Fruit fly (Drosophila melanogaster): ENCODE results near the gene CG12025.

Gene CG12025

dm6 chr3L:1853277-1853676, 12.0 kb upstream of the CG12025 start:
- no peak for TF ChIP-seq cic (GFP tag; optimal IDR thresholded peaks at IDR 0.05)
- no peak for TF ChIP-seq CG7045 (GFP tag; optimal IDR thresholded peaks at IDR 0.05)
- TF ChIP-seq CG33017 (tag; optimal IDR thresholded peaks at IDR 0.05): no peak
- no peak for TF ChIP-seq ovo (GFP tag; optimal IDR thresholded peaks at IDR 0.05)
- no peak for TF ChIP-seq toe (GFP tag; optimal IDR thresholded peaks at IDR 0.05)
- no peak for TF ChIP-seq CG1620 (GFP tag; optimal IDR thresholded peaks at IDR 0.05)
- no peak for TF ChIP-seq pad (GFP tag; optimal IDR thresholded peaks at IDR 0.05)
- TF ChIP-seq Hr96 (GFP tag; optimal IDR thresholded peaks at IDR 0.05): no peak
- TF ChIP-seq CG11617 (GFP tag; optimal IDR thresholded peaks at IDR 0.05): no peak
- no peak for TF ChIP-seq kay (GFP tag; ENCODE audit: borderline replicate concordance)
- TF ChIP-seq Clk (GFP tag; optimal IDR thresholded peaks at IDR 0.05): no peak
- TF ChIP-seq CG7101 (tag; optimal IDR thresholded peaks at IDR 0.05): no peak
- no peak for TF ChIP-seq cnc (optimal IDR thresholded peaks at IDR 0.05)
- TF ChIP-seq Crg-1 (GFP tag; optimal IDR thresholded peaks at IDR 0.05): no peak
- no peak for TF ChIP-seq tj (GFP tag; optimal IDR thresholded peaks at IDR 0.05)
- no peak for TF ChIP-seq CG14711 (tag; optimal IDR thresholded peaks at IDR 0.05)
- no peak for TF ChIP-seq bab1 (GFP tag; optimal IDR thresholded peaks at IDR 0.05)
- TF ChIP-seq CG5204 (GFP tag; optimal IDR thresholded peaks at IDR 0.05): no peak

- TF ChIP-seq pad (GFP tag; optimal IDR thresholded peaks at IDR 0.05) (no peak), CG5204 (GFP tag; optimal IDR thresholded peaks at IDR 0.05) (no peak), kay (GFP tag; ENCODE audit: borderline replicate concordance) (no peak), cic (GFP tag; optimal IDR thresholded peaks at IDR 0.05) (no peak), CG12768 (GFP tag; optimal IDR thresholded peaks at IDR 0.05) (no peak), CG33017 (tag; optimal IDR thresholded peaks at IDR 0.05) (no peak), CG7101 (tag; optimal IDR thresholded peaks at IDR 0.05) (no peak), cnc (optimal IDR thresholded peaks at IDR 0.05) (no peak), Clk (GFP tag; optimal IDR thresholded peaks at IDR 0.05) (no peak), Crg-1 (GFP tag; optimal IDR thresholded peaks at IDR 0.05) (no peak), CG1620 (GFP tag; optimal IDR thresholded peaks at IDR 0.05) (no peak)
Observed at dm6 chr3L:1855491-1855890, 9.7 kb upstream of the CG12025 start, which contains the start of gene CNMa. Gene CNMa, minus strand, starts transcription at chr3L:1855591.

DNA sequence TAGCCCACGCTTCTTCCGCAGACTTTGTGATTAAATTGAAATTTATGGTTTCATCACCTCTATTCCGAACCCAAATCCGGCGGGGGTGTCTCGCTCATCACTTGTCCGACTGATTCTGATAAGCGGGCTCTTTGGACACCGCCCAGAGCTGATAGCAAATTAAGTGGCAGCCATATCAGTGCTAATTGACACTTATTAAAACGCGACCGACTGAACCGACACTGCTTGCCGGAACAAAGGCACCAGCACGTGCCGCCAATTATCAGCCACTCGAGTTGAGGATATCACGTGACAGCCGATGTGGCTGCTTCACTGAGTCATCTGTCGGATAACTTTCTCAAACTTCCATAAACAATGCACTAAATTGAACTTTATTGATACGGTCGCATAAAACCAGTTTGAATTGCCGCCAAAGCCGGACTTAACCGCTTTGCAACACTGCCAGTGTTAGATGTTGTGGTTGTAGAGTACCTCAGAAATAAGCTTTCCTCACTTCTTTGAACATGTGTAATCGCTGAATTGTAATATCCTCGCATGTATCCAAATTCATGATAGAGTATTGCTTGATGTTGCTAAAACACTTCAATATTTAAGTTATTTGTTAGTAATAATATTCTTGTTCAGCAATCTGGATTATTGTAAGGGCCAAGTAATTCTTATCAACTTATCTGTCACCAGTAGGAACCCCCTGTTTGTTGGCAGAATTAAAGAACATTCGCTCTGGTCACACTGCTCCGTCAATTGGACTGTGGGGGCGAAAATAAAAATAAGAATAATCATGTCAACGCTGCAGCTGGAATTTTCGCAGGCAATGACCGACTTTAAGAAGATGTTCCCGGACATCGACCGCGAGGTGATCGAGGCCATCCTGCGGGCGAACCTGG, 8.5 kb upstream of the CG12025 start, which contains the start of gene CG12024:
Gene CG12024 (plus strand): TSS at position 699 of the 884 bp plus-strand sequence.
- TF ChIP-seq toe (GFP tag; optimal IDR thresholded peaks at IDR 0.05) (peak; percentile 78), CG33017 (tag; optimal IDR thresholded peaks at IDR 0.05) (peak; percentile 25), bab1 (GFP tag; optimal IDR thresholded peaks at IDR 0.05) (peak; percentile 76), CG5204 (GFP tag; optimal IDR thresholded peaks at IDR 0.05) (peak; percentile 85), CG7045 (GFP tag; optimal IDR thresholded peaks at IDR 0.05) (peak; percentile 63), Mnt (GFP tag; optimal IDR thresholded peaks at IDR 0.05) (peak; percentile 64), Clk (GFP tag; optimal IDR thresholded peaks at IDR 0.05) (peak; percentile 68), cnc (optimal IDR thresholded peaks at IDR 0.05) (no peak), CG1620 (GFP tag; optimal IDR thresholded peaks at IDR 0.05) (peak; percentile 81), cic (GFP tag; optimal IDR thresholded peaks at IDR 0.05) (peak; percentile 37), tj (GFP tag; optimal IDR thresholded peaks at IDR 0.05) (peak; percentile 52), CG11617 (GFP tag; optimal IDR thresholded peaks at IDR 0.05) (peak; percentile 66), CG14711 (tag; optimal IDR thresholded peaks at IDR 0.05) (peak; percentile 75), CG7101 (tag; optimal IDR thresholded peaks at IDR 0.05) (peak; percentile 73), Hr96 (GFP tag; optimal IDR thresholded peaks at IDR 0.05) (peak; percentile 81), pad (GFP tag; optimal IDR thresholded peaks at IDR 0.05) (peak; percentile 67), kay (GFP tag; ENCODE audit: borderline replicate concordance) (peak; percentile 79), ovo (GFP tag; optimal IDR thresholded peaks at IDR 0.05) (peak; percentile 49), Crg-1 (GFP tag; optimal IDR thresholded peaks at IDR 0.05) (peak; percentile 90), CG12768 (GFP tag; optimal IDR thresholded peaks at IDR 0.05) (peak; percentile 79)

DNA sequence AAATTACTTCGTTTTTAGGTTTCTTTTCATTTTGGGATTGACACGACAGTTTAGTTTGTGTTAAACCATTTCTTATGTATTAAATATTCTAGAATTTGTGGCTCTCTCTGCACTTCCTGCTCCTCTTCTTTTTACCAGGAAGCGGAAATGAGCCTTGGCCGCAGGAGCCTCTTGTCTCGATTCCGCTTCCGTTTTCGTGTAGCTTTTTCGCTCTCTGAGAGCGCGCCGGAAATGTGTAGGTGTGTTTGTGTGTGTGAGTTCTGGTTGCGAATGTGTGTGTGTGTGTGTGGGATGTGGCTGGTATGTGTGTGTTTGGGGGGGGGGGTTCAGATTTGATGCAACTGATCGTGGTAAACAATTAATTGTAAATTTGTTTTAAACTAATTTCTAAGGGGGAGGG, 5.7 kb upstream of the CG12025 start:
- TF ChIP-seq CG11617 (GFP tag; optimal IDR thresholded peaks at IDR 0.05) (peak; percentile 19), CG12768 (GFP tag; optimal IDR thresholded peaks at IDR 0.05) (no peak)

DNA sequence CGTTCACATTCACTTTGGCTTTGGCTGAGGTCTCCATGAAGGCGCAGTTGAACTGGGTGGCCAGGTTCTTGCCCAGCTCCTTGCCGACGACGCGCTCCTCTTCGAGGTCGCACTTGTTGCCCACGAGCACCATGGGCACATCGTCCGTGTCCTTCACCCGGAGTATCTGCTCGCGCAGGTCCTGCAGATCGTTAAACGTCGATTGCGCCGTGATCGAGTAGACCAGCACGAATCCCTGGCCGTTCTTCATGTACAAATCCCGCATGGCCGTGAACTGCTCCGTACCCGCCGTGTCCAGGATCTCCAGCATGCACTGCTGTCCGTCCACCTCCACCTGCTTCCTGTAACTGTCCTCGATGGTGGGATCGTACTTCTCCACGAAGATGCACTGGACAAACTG, 4.5 kb upstream of the CG12025 start:
- TF ChIP-seq toe (GFP tag; optimal IDR thresholded peaks at IDR 0.05) (no peak), cic (GFP tag; optimal IDR thresholded peaks at IDR 0.05) (no peak), CG14711 (tag; optimal IDR thresholded peaks at IDR 0.05) (no peak), cnc (optimal IDR thresholded peaks at IDR 0.05) (no peak), CG11617 (GFP tag; optimal IDR thresholded peaks at IDR 0.05) (no peak), CG12768 (GFP tag; optimal IDR thresholded peaks at IDR 0.05) (no peak), Mnt (GFP tag; optimal IDR thresholded peaks at IDR 0.05) (no peak), CG33017 (tag; optimal IDR thresholded peaks at IDR 0.05) (no peak)

- no peak for TF ChIP-seq Crg-1 (GFP tag; optimal IDR thresholded peaks at IDR 0.05)
- TF ChIP-seq CG33017 (tag; optimal IDR thresholded peaks at IDR 0.05): no peak
- peak; percentile 37 for TF ChIP-seq bab1 (GFP tag; optimal IDR thresholded peaks at IDR 0.05)
- peak; percentile 22 for TF ChIP-seq CG12768 (GFP tag; optimal IDR thresholded peaks at IDR 0.05)
- no peak for TF ChIP-seq CG11617 (GFP tag; optimal IDR thresholded peaks at IDR 0.05)
- no peak for TF ChIP-seq CG5204 (GFP tag; optimal IDR thresholded peaks at IDR 0.05)
- peak; percentile 13 for TF ChIP-seq cic (GFP tag; optimal IDR thresholded peaks at IDR 0.05)
- TF ChIP-seq Hr96 (GFP tag; optimal IDR thresholded peaks at IDR 0.05): no peak
- no peak for TF ChIP-seq cnc (optimal IDR thresholded peaks at IDR 0.05)
- TF ChIP-seq pad (GFP tag; optimal IDR thresholded peaks at IDR 0.05): no peak
- TF ChIP-seq Clk (GFP tag; optimal IDR thresholded peaks at IDR 0.05): no peak
- no peak for TF ChIP-seq CG14711 (tag; optimal IDR thresholded peaks at IDR 0.05)
Observed at dm6 chr3L:1861400-1861793, 3.8 kb upstream of the CG12025 start.
